Worm (Caenorhabditis elegans) whole organism, L4 larva: Measurements from ENCODE around the gene R02F2.7.

ENCODE experiments used
- D1046.2 ChIP-seq: fragments of 200-800 bp; sonication (Bioruptor generic); IDR thresholded peaks from 2 replicates; pipeline ENCODE4 v1.3.6; 2022; ENCODE audit warnings: missing genetic modification characterization, missing compliant biosample characterization
- ama-1 ChIP-seq: fragments of 150-350 bp; optimal IDR thresholded peaks from 2 replicates; lab custom pipeline; 2014; ENCODE audit warnings: inconsistent platforms, mixed read lengths
- dpl-1 ChIP-seq: fragments of 150-350 bp; optimal IDR thresholded peaks from 2 replicates; lab custom pipeline; 2014; ENCODE audit warnings: missing biosample characterization, missing genetic modification reagents, missing genetic modification characterization
- lsy-2 ChIP-seq, 2 experiments: fragments of 150-350 bp in 1 of 2; sonication (generic microtip) in 1 of 2; optimal IDR thresholded peaks; 2 replicates each; lab custom pipeline; 2014 to 2017; ENCODE audit warnings: missing biosample characterization in 2 of 2, missing genetic modification characterization in 2 of 2
- nhr-41 ChIP-seq: fragments of 200-800 bp; sonication (Bioruptor generic); IDR thresholded peaks from 2 replicates; pipeline ENCODE4 v1.3.6; 2022; ENCODE audit warnings: missing genetic modification reagents, missing genetic modification characterization, missing compliant biosample characterization
- nhr-77 ChIP-seq: fragments of 150-350 bp; optimal IDR thresholded peaks from 2 replicates; lab custom pipeline; 2014; ENCODE audit warnings: missing biosample characterization, missing genetic modification characterization

DNA sequence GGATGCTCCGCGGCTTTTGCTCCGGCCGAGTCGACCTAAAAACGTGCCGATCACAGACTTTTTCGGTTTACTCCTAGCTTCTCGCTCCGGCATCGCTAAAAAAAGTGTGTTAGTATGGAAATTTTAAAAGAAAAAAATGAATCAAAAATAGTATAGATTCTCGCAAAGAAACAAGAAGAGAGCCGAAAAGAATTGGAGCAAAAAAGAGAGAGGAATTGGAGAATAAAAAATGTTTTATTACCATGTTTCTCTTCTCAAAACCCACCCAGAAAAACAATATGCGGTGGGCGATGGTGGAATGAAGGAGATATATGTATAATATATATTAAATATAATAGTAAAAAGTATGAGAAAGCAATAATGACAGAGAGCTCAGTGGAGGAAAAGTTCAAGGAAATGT, 43.0 kb downstream of the R02F2.7 start, which contains the start of gene W03A5.6:
- TF ChIP-seq ama-1 (no peak), D1046.2 (no peak), dpl-1 (no peak), nhr-77 (tag; lab: Kevin White, UChicago) (no peak), nhr-41 (GFP tag; lab: Robert Waterston, UW) (no peak), lsy-2 (tag; optimal IDR thresholded peaks at IDR 0.05; lab: Kevin White, UChicago) (no peak)
